Worm (Caenorhabditis elegans) whole organism, L2 larva: Measurements from ENCODE around the gene T23F6.2.

ENCODE experiments used
- F13H6.1 ChIP-seq: sonication (generic microtip); optimal IDR thresholded peaks from 2 replicates; lab custom pipeline; 2016; ENCODE audit warnings: missing genetic modification characterization, missing compliant biosample characterization
- R02D3.7 ChIP-seq: fragments of 150-350 bp; optimal IDR thresholded peaks from 2 replicates; lab custom pipeline; 2014; ENCODE audit warnings: missing biosample characterization, missing genetic modification characterization
- aly-2 ChIP-seq: fragments of 150-350 bp; optimal IDR thresholded peaks from 2 replicates; lab custom pipeline; 2014; ENCODE audit warnings: missing biosample characterization, missing genetic modification characterization
- blmp-1 ChIP-seq: sonication (generic microtip); optimal IDR thresholded peaks from 2 replicates; lab custom pipeline; 2017; ENCODE audit warnings: missing genetic modification characterization, mild to moderate bottlenecking, missing compliant biosample characterization, antibody characterized with exemption, moderate library complexity; ENCODE audit not compliant: insufficient read depth
- ceh-16 ChIP-seq: fragments of 150-350 bp; optimal IDR thresholded peaks from 2 replicates; lab custom pipeline; 2014; ENCODE audit warnings: missing biosample characterization, missing genetic modification characterization
- crh-2 ChIP-seq: sonication (generic microtip); optimal IDR thresholded peaks from 2 replicates; lab custom pipeline; 2017; ENCODE audit warnings: missing biosample characterization, missing genetic modification characterization
- egl-27 ChIP-seq: sonication (generic microtip); optimal IDR thresholded peaks from 3 replicates; lab custom pipeline; 2017; ENCODE audit warnings: missing biosample characterization, missing genetic modification reagents, missing genetic modification characterization
- elt-1 ChIP-seq: fragments of 150-350 bp; optimal IDR thresholded peaks from 2 replicates; lab custom pipeline; 2014; ENCODE audit warnings: missing biosample characterization, missing genetic modification characterization
- fos-1 ChIP-seq: fragments of 150-350 bp; optimal IDR thresholded peaks from 2 replicates; lab custom pipeline; 2014; ENCODE audit warnings: missing biosample characterization, missing genetic modification characterization
- lin-13 ChIP-seq: fragments of 150-350 bp; optimal IDR thresholded peaks from 2 replicates; lab custom pipeline; 2014; ENCODE audit warnings: missing biosample characterization, missing genetic modification reagents, missing genetic modification characterization
- lin-39 ChIP-seq: fragments of 150-350 bp; optimal IDR thresholded peaks from 2 replicates; lab custom pipeline; 2014; ENCODE audit warnings: missing biosample characterization, missing genetic modification reagents, missing genetic modification characterization
- sma-9 ChIP-seq, 2 experiments: fragments of 150-350 bp in 1 of 2; sonication (generic microtip) in 1 of 2; optimal IDR thresholded peaks; 2 replicates each; lab custom pipeline; 2014 to 2016; ENCODE audit warnings: missing genetic modification characterization in 2 of 2, mild to moderate bottlenecking in 1 of 2, missing biosample characterization in 1 of 2, missing compliant biosample characterization in 1 of 2, missing genetic modification reagents in 1 of 2, moderate library complexity in 1 of 2
- unc-55 ChIP-seq: fragments of 150-350 bp; sonication (generic microtip); optimal IDR thresholded peaks from 3 replicates; lab custom pipeline; 2014; ENCODE audit warnings: missing biosample characterization, missing genetic modification reagents, missing genetic modification characterization

ce11 chrIV:12762782-12763181 is 41.6 kb downstream of the T23F6.2 start:
- TF ChIP-seq ceh-16 (tag; lab: Kevin White, UChicago) (no peak), egl-27 (tag; lab: Kevin White, UChicago) (no peak), lin-39 (tag; lab: Kevin White, UChicago) (no peak), sma-9 (GFP tag; optimal IDR thresholded peaks at IDR 0.05; lab: Kevin White, UChicago) (no peak), sma-9 (tag; optimal IDR thresholded peaks at IDR 0.05; lab: Kevin White, UChicago) (no peak), R02D3.7 (tag; lab: Kevin White, UChicago) (no peak), lin-13 (no peak), fos-1 (tag; lab: Kevin White, UChicago) (no peak), unc-55 (no peak), F13H6.1 (tag; lab: Kevin White, UChicago) (no peak), crh-2 (tag; lab: Kevin White, UChicago) (no peak), blmp-1 (tag; lab: Kevin White, UChicago) (no peak), elt-1 (tag; lab: Kevin White, UChicago) (no peak), aly-2 (tag; lab: Kevin White, UChicago) (no peak)
